Worm (Caenorhabditis elegans) whole organism, young adult: ENCODE measurements around the gene srw-60.

Experiments used
- B0336.3 ChIP-seq: fragments of 200-800 bp; sonication (Bioruptor generic); IDR thresholded peaks from 2 replicates; pipeline ENCODE4 v1.3.6; 2022; ENCODE audit warnings: missing genetic modification characterization, missing compliant biosample characterization
- C17E4.6 ChIP-seq: fragments of 200-800 bp; sonication (Bioruptor generic); IDR thresholded peaks from 2 replicates; pipeline ENCODE4 v1.3.6; 2022; ENCODE audit warnings: missing genetic modification reagents, missing genetic modification characterization, missing compliant biosample characterization
- F22D6.2 ChIP-seq: sonication (generic microtip); optimal IDR thresholded peaks from 2 replicates; lab custom pipeline; 2016; ENCODE audit warnings: mild to moderate bottlenecking, missing genetic modification characterization, missing compliant biosample characterization
- F33H1.4 ChIP-seq: fragments of 200-800 bp; sonication (Bioruptor generic); IDR thresholded peaks from 2 replicates; pipeline ENCODE4 v1.3.6; 2022; ENCODE audit warnings: missing genetic modification reagents, missing genetic modification characterization, missing compliant biosample characterization
- F52B5.7 ChIP-seq: sonication (generic microtip); optimal IDR thresholded peaks from 2 replicates; lab custom pipeline; 2016; ENCODE audit warnings: mild to moderate bottlenecking, missing genetic modification characterization, missing compliant biosample characterization
- F57A8.1 ChIP-seq: fragments of 200-800 bp; sonication (Bioruptor generic); optimal IDR thresholded peaks from 2 replicates; lab custom pipeline; 2018; ENCODE audit warnings: mild to moderate bottlenecking, missing genetic modification characterization, moderate library complexity, missing compliant biosample characterization
- Y67H2A.10 ChIP-seq: fragments of 200-800 bp; sonication (Bioruptor generic); conservative IDR thresholded peaks from 2 replicates; pipeline ENCODE4 v1.3.6; 2022; ENCODE audit warnings: missing genetic modification reagents, missing genetic modification characterization, missing compliant biosample characterization
- atf-7 ChIP-seq: sonication (generic microtip); optimal IDR thresholded peaks from 2 replicates; lab custom pipeline; 2017; ENCODE audit warnings: mild to moderate bottlenecking, missing genetic modification characterization, missing compliant biosample characterization
- attf-3 ChIP-seq: fragments of 200-800 bp; sonication (Bioruptor generic); conservative IDR thresholded peaks from 2 replicates; pipeline ENCODE4 v1.3.6; 2022; ENCODE audit warnings: missing genetic modification reagents, missing genetic modification characterization, missing compliant biosample characterization
- attf-5 ChIP-seq: fragments of 200-800 bp; sonication (Bioruptor generic); optimal IDR thresholded peaks from 2 replicates; lab custom pipeline; 2018; ENCODE audit warnings: mild to moderate bottlenecking, missing genetic modification characterization, missing compliant biosample characterization
- bed-2 ChIP-seq: fragments of 200-800 bp; sonication (Bioruptor generic); IDR thresholded peaks from 2 replicates; pipeline ENCODE4 v1.3.6; 2022; ENCODE audit warnings: missing genetic modification reagents, missing genetic modification characterization, missing compliant biosample characterization
- ceh-100 ChIP-seq: fragments of 200-800 bp; sonication (Bioruptor generic); IDR thresholded peaks from 2 replicates; pipeline ENCODE4 v1.3.6; 2022; ENCODE audit warnings: missing genetic modification reagents, missing genetic modification characterization, missing compliant biosample characterization
- ceh-27 ChIP-seq: fragments of 200-800 bp; sonication (Bioruptor generic); optimal IDR thresholded peaks from 2 replicates; lab custom pipeline; 2018; ENCODE audit warnings: mild to moderate bottlenecking, missing genetic modification characterization, moderate library complexity, missing compliant biosample characterization
- ceh-40 ChIP-seq: fragments of 200-800 bp; sonication (Bioruptor generic); IDR thresholded peaks from 2 replicates; pipeline ENCODE4 v1.3.6; 2022; ENCODE audit warnings: missing genetic modification characterization, missing compliant biosample characterization
- ceh-79 ChIP-seq: sonication (generic microtip); optimal IDR thresholded peaks from 2 replicates; lab custom pipeline; 2017; ENCODE audit warnings: mild to moderate bottlenecking, missing genetic modification characterization, missing compliant biosample characterization
- ceh-91 ChIP-seq: fragments of 200-800 bp; sonication (Bioruptor generic); IDR thresholded peaks from 2 replicates; pipeline ENCODE4 v1.3.6; 2022; ENCODE audit warnings: missing genetic modification reagents, missing genetic modification characterization, missing compliant biosample characterization
- chd-7 ChIP-seq: sonication (generic microtip); optimal IDR thresholded peaks from 2 replicates; lab custom pipeline; 2016; ENCODE audit warnings: mild to moderate bottlenecking, missing genetic modification characterization, moderate library complexity, missing compliant biosample characterization
- dox-1 ChIP-seq: fragments of 200-800 bp; sonication (Bioruptor generic); IDR thresholded peaks from 2 replicates; pipeline ENCODE4 v1.3.6; 2022; ENCODE audit warnings: missing genetic modification reagents, missing genetic modification characterization, missing compliant biosample characterization
- efl-1 ChIP-seq: fragments of 150-350 bp; optimal IDR thresholded peaks from 2 replicates; lab custom pipeline; 2014; ENCODE audit warnings: missing biosample characterization, missing genetic modification reagents, missing genetic modification characterization
- egl-18 ChIP-seq: fragments of 200-800 bp; sonication (Bioruptor generic); IDR thresholded peaks from 2 replicates; pipeline ENCODE4 v1.3.6; 2022; ENCODE audit warnings: missing genetic modification reagents, missing genetic modification characterization, missing compliant biosample characterization
- egl-44 ChIP-seq: fragments of 200-800 bp; sonication (Bioruptor generic); IDR thresholded peaks from 2 replicates; pipeline ENCODE4 v1.3.6; 2022; ENCODE audit warnings: missing genetic modification reagents, missing genetic modification characterization, missing compliant biosample characterization
- gei-17 ChIP-seq: fragments of 200-800 bp; sonication (Bioruptor generic); optimal IDR thresholded peaks from 2 replicates; lab custom pipeline; 2018; ENCODE audit warnings: mild to moderate bottlenecking, missing genetic modification characterization, missing compliant biosample characterization
- hmg-1.2 ChIP-seq: fragments of 200-800 bp; sonication (Bioruptor generic); IDR thresholded peaks from 2 replicates; pipeline ENCODE4 v1.3.6; 2022; ENCODE audit warnings: missing genetic modification reagents, missing genetic modification characterization, missing compliant biosample characterization
- hmg-20 ChIP-seq: fragments of 200-800 bp; sonication (Bioruptor generic); IDR thresholded peaks from 2 replicates; pipeline ENCODE4 v1.3.6; 2022; ENCODE audit warnings: missing genetic modification reagents, missing genetic modification characterization, missing compliant biosample characterization
- lag-1 ChIP-seq: fragments of 200-800 bp; sonication (Bioruptor generic); IDR thresholded peaks from 2 replicates; pipeline ENCODE4 v1.3.6; 2022; ENCODE audit warnings: missing genetic modification reagents, missing genetic modification characterization, missing compliant biosample characterization
- lin-26 ChIP-seq: fragments of 200-800 bp; sonication (Bioruptor generic); IDR thresholded peaks from 2 replicates; pipeline ENCODE4 v1.3.6; 2022; ENCODE audit warnings: missing genetic modification reagents, missing genetic modification characterization, missing compliant biosample characterization
- madf-6 ChIP-seq: fragments of 200-800 bp; sonication (Bioruptor generic); IDR thresholded peaks from 2 replicates; pipeline ENCODE4 v1.3.6; 2022; ENCODE audit warnings: missing genetic modification reagents, missing genetic modification characterization, missing compliant biosample characterization
- madf-8 ChIP-seq: fragments of 200-800 bp; sonication (Bioruptor generic); conservative IDR thresholded peaks from 2 replicates; pipeline ENCODE4 v1.3.6; 2022; ENCODE audit warnings: missing genetic modification reagents, missing genetic modification characterization, missing compliant biosample characterization
- mcd-1 ChIP-seq: fragments of 200-800 bp; sonication (Bioruptor generic); IDR thresholded peaks from 2 replicates; pipeline ENCODE4 v1.3.6; 2022; ENCODE audit warnings: missing genetic modification reagents, missing genetic modification characterization, missing compliant biosample characterization
- rec-8 ChIP-seq, 2 experiments: sonication (generic microtip); optimal IDR thresholded peaks; 2 replicates each; lab custom pipeline; 2016; ENCODE audit warnings: mild to moderate bottlenecking in 2 of 2, missing genetic modification characterization in 2 of 2, missing genetic modification reagents in 2 of 2, missing genotype in 2 of 2, missing biosample characterization in 1 of 2, missing compliant biosample characterization in 1 of 2, moderate library complexity in 1 of 2
- sdz-38 ChIP-seq: sonication (generic microtip); optimal IDR thresholded peaks from 2 replicates; lab custom pipeline; 2016; ENCODE audit warnings: missing genotype, missing genetic modification characterization, missing compliant biosample characterization
- sea-2 ChIP-seq: fragments of 200-800 bp; sonication (Bioruptor generic); IDR thresholded peaks from 2 replicates; pipeline ENCODE4 v1.3.6; 2022; ENCODE audit warnings: missing genetic modification characterization, missing compliant biosample characterization
- snpc-4 ChIP-seq, 5 experiments: fragments of 150-350 bp in 1 of 5; sonication (generic microtip) in 4 of 5; optimal IDR thresholded peaks; 2 replicates each; lab custom pipeline; 2014 to 2018; ENCODE audit warnings: missing genetic modification characterization in 5 of 5, missing biosample characterization in 3 of 5, antibody characterized with exemption in 2 of 5, mild to moderate bottlenecking in 2 of 5, missing compliant biosample characterization in 2 of 5, missing genotype in 2 of 5, moderate library complexity in 2 of 5, missing genetic modification reagents in 1 of 5
- somi-1 ChIP-seq: fragments of 200-800 bp; sonication (Bioruptor generic); optimal IDR thresholded peaks from 2 replicates; lab custom pipeline; 2018; ENCODE audit warnings: mild to moderate bottlenecking, missing genetic modification characterization, missing compliant biosample characterization
- sptf-2 ChIP-seq: fragments of 200-800 bp; sonication (Bioruptor generic); optimal IDR thresholded peaks from 2 replicates; lab custom pipeline; 2018; ENCODE audit warnings: mild to moderate bottlenecking, missing genetic modification characterization, missing compliant biosample characterization
- tbp1 ChIP-seq: fragments of 200-800 bp; sonication (Bioruptor generic); optimal IDR thresholded peaks from 2 replicates; lab custom pipeline; 2018; ENCODE audit warnings: mild to moderate bottlenecking, missing genetic modification characterization, missing compliant biosample characterization
- unc-130 ChIP-seq: sonication (generic microtip); optimal IDR thresholded peaks from 2 replicates; lab custom pipeline; 2016; ENCODE audit warnings: missing genetic modification reagents, missing genetic modification characterization, missing compliant biosample characterization
- xnd-1 ChIP-seq: sonication (generic microtip); optimal IDR thresholded peaks from 2 replicates; lab custom pipeline; 2016; ENCODE audit warnings: missing genotype, missing genetic modification reagents, missing genetic modification characterization, missing compliant biosample characterization
- zfh-2 ChIP-seq: fragments of 200-800 bp; sonication (Bioruptor generic); conservative IDR thresholded peaks from 2 replicates; pipeline ENCODE4 v1.3.6; 2022; ENCODE audit warnings: missing genetic modification reagents, missing genetic modification characterization, missing compliant biosample characterization
- zim-3 ChIP-seq: sonication (generic microtip); optimal IDR thresholded peaks from 2 replicates; lab custom pipeline; 2017; ENCODE audit warnings: mild to moderate bottlenecking, missing genetic modification characterization, moderate library complexity, missing compliant biosample characterization
- ztf-25 ChIP-seq: fragments of 200-800 bp; sonication (Bioruptor generic); IDR thresholded peaks from 2 replicates; pipeline ENCODE4 v1.3.6; 2022; ENCODE audit warnings: missing genetic modification reagents, missing genetic modification characterization, missing compliant biosample characterization
- ztf-6 ChIP-seq: fragments of 200-800 bp; sonication (Bioruptor generic); IDR thresholded peaks from 2 replicates; pipeline ENCODE4 v1.3.6; 2022; ENCODE audit warnings: missing genetic modification reagents, missing genetic modification characterization, missing compliant biosample characterization

Gene srw-60

ce11 chrII:2976597-2976996 lies 18.2 kb downstream of the srw-60 start, which contains the start of gene nhr-88 (continued):
- TF ChIP-seq B0336.3 (GFP tag; lab: Robert Waterston, UW) (peak; percentile 31; the same call in 1 of the 2 replicates), sdz-38 (tag; lab: Kevin White, UChicago) (no peak), rec-8 (tag; optimal IDR thresholded peaks at IDR 0.05; lab: Kevin White, UChicago) (no peak), lin-26 (no peak), hmg-1.2 (GFP tag; lab: Robert Waterston, UW) (0 out of 2 replicates have a peak, but pooled peaks have one; percentile 21), atf-7 (peak; percentile 16), madf-8 (GFP tag; lab: Robert Waterston, UW) (0 out of 2 replicates have a peak, but pooled peaks have one; percentile 15), ztf-25 (no peak), chd-7 (peak; percentile 18)

DNA sequence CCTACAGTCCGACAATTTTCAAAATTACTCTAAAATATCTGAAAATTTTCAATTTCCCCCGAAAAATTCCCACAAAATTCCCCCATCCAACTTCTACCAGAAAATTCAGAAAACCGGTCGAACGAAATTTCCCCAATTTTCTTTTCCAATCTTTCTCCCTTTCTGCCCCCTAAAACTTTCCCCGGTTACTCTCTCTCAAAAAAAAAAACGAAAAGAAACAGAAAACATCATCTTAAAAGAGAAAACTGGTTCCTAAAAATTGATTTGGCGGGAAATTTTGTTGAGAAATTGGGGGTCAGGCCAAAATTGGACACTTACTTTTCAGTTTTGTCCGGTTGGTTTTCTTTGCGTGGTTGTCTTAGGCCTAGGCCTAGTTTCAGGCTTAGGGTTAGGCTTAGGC lies 19.2 kb downstream of the srw-60 start:
- TF ChIP-seq xnd-1 (tag; lab: Kevin White, UChicago) = no peak
- no peak for TF ChIP-seq F52B5.7 (tag; lab: Kevin White, UChicago)
- TF ChIP-seq efl-1 (GFP tag; lab: Kevin White, UChicago) = no peak
- TF ChIP-seq Y67H2A.10 = no peak
- no peak for TF ChIP-seq somi-1 (GFP tag; lab: Kevin White, UChicago)
- TF ChIP-seq attf-3 (GFP tag; lab: Robert Waterston, UW) = no peak
- no peak for TF ChIP-seq bed-2
- TF ChIP-seq tbp1 = no peak
- no peak for TF ChIP-seq sea-2 (GFP tag; lab: Robert Waterston, UW)
- TF ChIP-seq ceh-91 (GFP tag; lab: Robert Waterston, UW) = no peak
- TF ChIP-seq zim-3 (tag; lab: Kevin White, UChicago) = no peak
- no peak for TF ChIP-seq sptf-2 (GFP tag; lab: Kevin White, UChicago)
- TF ChIP-seq ztf-6 (GFP tag; lab: Robert Waterston, UW) = no peak
- no peak for TF ChIP-seq ceh-40
- no peak for TF ChIP-seq ceh-79 (tag; lab: Kevin White, UChicago)
- TF ChIP-seq ceh-100 (GFP tag; lab: Robert Waterston, UW) = no peak

ce11 chrII:2979061-2979460 lies 20.7 kb downstream of the srw-60 start:
- TF ChIP-seq F57A8.1 (GFP tag; lab: Kevin White, UChicago) (no peak), dox-1 (GFP tag; lab: Robert Waterston, UW) (0 out of 2 replicates have a peak, but pooled peaks have one; percentile 16)

ce11 chrII:2984383-2984782 lies 26.0 kb downstream of the srw-60 start:
- TF ChIP-seq unc-130 (GFP tag; lab: Kevin White, UChicago) = no peak
- TF ChIP-seq F22D6.2 = no peak

- TF ChIP-seq ceh-27 (GFP tag; lab: Kevin White, UChicago) = no peak
- no peak for TF ChIP-seq hmg-20
- no peak for TF ChIP-seq attf-5 (GFP tag; lab: Kevin White, UChicago)
- TF ChIP-seq lag-1 (GFP tag; lab: Robert Waterston, UW) = no peak
- no peak for TF ChIP-seq C17E4.6 (GFP tag; lab: Robert Waterston, UW)
- no peak for TF ChIP-seq F33H1.4
- TF ChIP-seq zfh-2 (GFP tag; lab: Robert Waterston, UW) = peak; percentile 76; the same call in 1 of the 2 replicates
- no peak for TF ChIP-seq snpc-4 (GFP tag; optimal IDR thresholded peaks at IDR 0.05; lab: Kevin White, UChicago)
- no peak for TF ChIP-seq snpc-4 (tag; optimal IDR thresholded peaks at IDR 0.05; lab: Kevin White, UChicago)
- TF ChIP-seq atf-7 = no peak
- no peak for TF ChIP-seq gei-17 (GFP tag; lab: Kevin White, UChicago)
- no peak for TF ChIP-seq egl-18 (GFP tag; lab: Robert Waterston, UW)
- 0 out of 2 replicates have a peak, but pooled peaks have one; percentile 7 for TF ChIP-seq mcd-1
- no peak for TF ChIP-seq ceh-91 (GFP tag; lab: Robert Waterston, UW)
- TF ChIP-seq F22D6.2 = peak; percentile 4
- 0 out of 2 replicates have a peak, but pooled peaks have one; percentile 28 for TF ChIP-seq madf-6 (GFP tag; lab: Robert Waterston, UW)
- no peak for TF ChIP-seq bed-2
- TF ChIP-seq lin-26 = peak; percentile 50; the same call in 1 of the 2 replicates
- TF ChIP-seq ztf-6 (GFP tag; lab: Robert Waterston, UW) = no peak
- TF ChIP-seq ceh-40 = no peak
- TF ChIP-seq egl-44 = 0 out of 2 replicates have a peak, but pooled peaks have one; percentile 6
Measured at ce11 chrII:2985446-2985845, 27.0 kb downstream of the srw-60 start.
